Worm (Caenorhabditis elegans): ENCODE measurements around the gene C27C12.1.

DNA sequence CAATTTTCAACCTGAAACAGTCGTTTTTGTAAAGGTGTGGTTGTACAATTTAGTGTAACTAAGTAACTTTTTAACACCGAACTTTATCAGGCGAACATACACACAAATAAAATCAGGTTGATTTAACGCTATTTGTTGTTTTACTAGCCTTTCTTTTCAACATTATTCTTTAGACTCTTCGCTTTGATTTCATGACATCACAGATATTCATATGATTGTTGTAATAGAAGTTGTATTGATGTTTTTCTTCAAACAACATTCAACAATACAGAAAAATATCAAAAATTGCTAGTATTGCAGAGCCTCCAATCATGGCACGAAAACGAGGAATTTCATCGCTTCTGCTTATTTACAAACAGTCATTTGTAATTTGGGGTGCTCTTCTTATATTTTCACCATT, 41.3 kb upstream of the C27C12.1 start, which contains the start of gene nac-1:
- no peak for TF ChIP-seq sea-1 (GFP tag; conservative IDR thresholded peaks at IDR 0.05)
- TF ChIP-seq aly-1 (tag; optimal IDR thresholded peaks at IDR 0.05), result no peak
- no peak for TF ChIP-seq scrt-1 (GFP tag; IDR thresholded peaks at IDR 0.05)
- TF ChIP-seq tbx-37 (GFP tag; conservative IDR thresholded peaks at IDR 0.05), result no peak

Measured in whole organism, early embryonic.